Worm (Caenorhabditis elegans): Measurements from ENCODE around the gene nhr-44.

DNA sequence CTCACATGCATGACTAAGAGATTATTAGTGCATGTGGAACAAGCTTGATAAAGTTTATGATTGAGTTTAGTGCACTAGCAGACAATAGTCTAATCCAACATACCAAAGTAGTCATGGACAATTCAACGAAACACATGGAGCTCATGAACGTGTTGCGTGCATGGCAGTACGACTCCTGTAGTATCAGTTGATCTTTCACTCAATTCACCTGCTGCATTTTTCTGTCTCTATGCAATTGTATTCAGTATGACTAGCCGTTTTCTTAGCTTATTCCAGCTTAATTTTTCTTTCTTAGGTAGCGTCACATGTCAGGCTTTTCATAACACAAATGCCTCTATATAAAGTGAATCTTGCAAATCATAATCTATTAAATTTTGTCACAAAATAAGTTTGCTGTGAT, 39.4 kb upstream of the nhr-44 start, which contains the start of gene srx-1:
- no peak for TF ChIP-seq flt-1 (GFP tag; IDR thresholded peaks at IDR 0.05)
- TF ChIP-seq ama-1 (optimal IDR thresholded peaks at IDR 0.05): no peak
- TF ChIP-seq tbx-37 (GFP tag; conservative IDR thresholded peaks at IDR 0.05): no peak
- TF ChIP-seq pes-1 (GFP tag; IDR thresholded peaks at IDR 0.05): no peak
- TF ChIP-seq hmbx-1 (tag; optimal IDR thresholded peaks at IDR 0.05): no peak
